Worm (Caenorhabditis elegans): ENCODE data around the gene Y73F8A.32.

Gene Y73F8A.32

DNA sequence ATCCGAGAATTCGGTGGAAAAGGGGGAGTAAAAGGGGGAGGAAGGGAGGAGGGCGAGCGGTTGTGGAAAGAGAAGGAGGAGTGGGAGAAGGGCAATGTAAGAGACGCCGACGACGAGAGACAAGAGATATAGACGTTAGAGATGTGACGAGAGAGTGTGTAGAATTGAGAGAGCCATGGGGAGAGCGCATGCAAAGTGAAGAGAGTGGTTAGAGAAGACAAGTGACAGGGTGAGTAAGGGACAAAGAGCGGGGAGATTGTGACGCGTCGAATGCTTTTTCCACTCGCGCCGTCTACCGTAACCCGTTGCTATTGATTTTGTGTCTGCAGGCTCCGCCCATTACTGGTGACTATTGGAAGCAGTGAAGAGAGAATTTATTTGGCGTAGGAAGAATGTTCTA lies 49.5 kb upstream of the Y73F8A.32 start (continued):
- TF ChIP-seq pax-1 (tag; optimal IDR thresholded peaks at IDR 0.05) (peak; percentile 78), ceh-19 (GFP tag; optimal IDR thresholded peaks at IDR 0.05) (no peak), hlh-13 (GFP tag; optimal IDR thresholded peaks at IDR 0.05) (no peak), ahr-1 (tag; optimal IDR thresholded peaks at IDR 0.05) (no peak), K02D7.2 (tag; optimal IDR thresholded peaks at IDR 0.05) (no peak), ceh-34 (tag; optimal IDR thresholded peaks at IDR 0.05) (peak; percentile 75), rnt-1 (tag; optimal IDR thresholded peaks at IDR 0.05) (peak; percentile 41), ref-2 (tag; optimal IDR thresholded peaks at IDR 0.05) (no peak), nhr-232 (tag; optimal IDR thresholded peaks at IDR 0.05) (no peak), lim-6 (tag; optimal IDR thresholded peaks at IDR 0.05) (no peak), fkh-6 (tag; optimal IDR thresholded peaks at IDR 0.05) (peak; percentile 38), npax-4 (tag; optimal IDR thresholded peaks at IDR 0.05) (no peak), gmeb-2 (tag; optimal IDR thresholded peaks at IDR 0.05) (no peak), fax-1 (tag; optimal IDR thresholded peaks at IDR 0.05) (no peak), ceh-30 (tag; optimal IDR thresholded peaks at IDR 0.05) (no peak), zip-5 (tag; optimal IDR thresholded peaks at IDR 0.05) (no peak), ceh-31 (tag; optimal IDR thresholded peaks at IDR 0.05) (peak; percentile 87), nhr-11 (tag; optimal IDR thresholded peaks at IDR 0.05) (no peak), ceh-45 (GFP tag; IDR thresholded peaks at IDR 0.05) (no peak), Y22D7AL.16 (tag; optimal IDR thresholded peaks at IDR 0.05) (no peak)

DNA sequence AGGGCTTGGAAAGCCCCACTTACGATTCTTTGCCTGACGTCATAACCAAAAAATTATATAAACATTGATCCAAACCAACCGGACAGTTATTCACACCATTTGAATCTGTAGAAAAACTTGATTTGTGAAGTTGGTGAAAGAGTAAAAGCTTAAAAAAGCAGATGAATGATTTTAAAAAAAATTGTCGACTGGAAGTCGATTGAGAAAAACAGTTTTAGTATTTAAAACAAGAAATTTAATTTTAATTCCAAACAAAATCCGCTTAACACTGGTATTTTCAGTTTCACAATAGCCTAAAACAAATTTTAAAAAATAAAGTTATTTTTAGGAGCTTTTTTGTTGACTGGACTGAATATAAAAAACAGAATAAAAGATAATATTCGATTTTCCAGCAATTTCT lies 43.1 kb upstream of the Y73F8A.32 start, which contains the start of gene Y105C5A.1:
Y105C5A.1 (minus strand) TSS at position 101 of the 400 bp plus-strand sequence.
- TF ChIP-seq mec-3 (tag; optimal IDR thresholded peaks at IDR 0.05; ENCODE audit: borderline replicate concordance) = no peak
- TF ChIP-seq ceh-9 (tag; optimal IDR thresholded peaks at IDR 0.05) = no peak
- no peak for TF ChIP-seq fkh-6 (tag; optimal IDR thresholded peaks at IDR 0.05)
- TF ChIP-seq hlh-15 (tag; optimal IDR thresholded peaks at IDR 0.05) = no peak
- TF ChIP-seq eyg-1 (tag; optimal IDR thresholded peaks at IDR 0.05) = no peak
- TF ChIP-seq unc-42 (tag; optimal IDR thresholded peaks at IDR 0.05) = no peak
- TF ChIP-seq odd-2 (tag; optimal IDR thresholded peaks at IDR 0.05) = no peak
- no peak for TF ChIP-seq ceh-31 (tag; optimal IDR thresholded peaks at IDR 0.05)
- no peak for TF ChIP-seq lim-6 (tag; optimal IDR thresholded peaks at IDR 0.05)
- no peak for TF ChIP-seq ref-2 (tag; optimal IDR thresholded peaks at IDR 0.05)
- TF ChIP-seq ceh-45 (GFP tag; IDR thresholded peaks at IDR 0.05) = no peak
- TF ChIP-seq hlh-13 (GFP tag; optimal IDR thresholded peaks at IDR 0.05) = no peak
- TF ChIP-seq ztf-16 (tag; optimal IDR thresholded peaks at IDR 0.05) = no peak
- TF ChIP-seq ceh-18 (tag; optimal IDR thresholded peaks at IDR 0.05) = no peak
- no peak for TF ChIP-seq elt-4 (tag; optimal IDR thresholded peaks at IDR 0.05)
- no peak for TF ChIP-seq unc-3 (GFP tag; conservative IDR thresholded peaks at IDR 0.05)
- TF ChIP-seq unc-3 (tag; optimal IDR thresholded peaks at IDR 0.05) = no peak
- no peak for TF ChIP-seq syd-9 (tag; optimal IDR thresholded peaks at IDR 0.05)
- no peak for TF ChIP-seq ceh-6 (GFP tag; optimal IDR thresholded peaks at IDR 0.05)

DNA sequence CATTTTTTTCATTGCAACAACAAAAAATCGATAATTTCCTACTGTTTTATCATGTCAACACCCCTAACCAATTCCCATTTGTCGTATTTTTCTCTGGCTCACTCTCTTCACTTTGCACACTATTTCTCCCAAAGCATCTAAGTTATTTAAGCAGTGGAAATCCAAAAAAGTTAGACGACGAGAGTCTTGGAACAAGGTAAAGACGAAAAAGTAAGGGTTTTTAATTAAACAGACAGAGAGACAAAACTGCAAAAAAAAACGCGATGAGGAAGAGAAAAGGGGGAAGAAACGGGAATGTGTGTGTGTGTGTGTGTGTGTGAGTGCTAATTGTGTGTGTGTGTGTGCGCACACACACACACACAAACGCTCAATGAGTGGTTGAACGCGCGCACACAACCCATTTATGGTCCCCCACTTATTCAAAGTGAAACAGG lies 40.0 kb upstream of the Y73F8A.32 start:
- no peak for TF ChIP-seq lin-11 (tag; optimal IDR thresholded peaks at IDR 0.05)
- TF ChIP-seq pqm-1 (tag; optimal IDR thresholded peaks at IDR 0.05) = no peak
- no peak for TF ChIP-seq odd-2 (tag; optimal IDR thresholded peaks at IDR 0.05)
- peak; percentile 48 for TF ChIP-seq lim-6 (tag; optimal IDR thresholded peaks at IDR 0.05)
- peak; percentile 5 for TF ChIP-seq C08G9.2 (tag; optimal IDR thresholded peaks at IDR 0.05)
- peak; percentile 23 for TF ChIP-seq ceh-2 (tag; optimal IDR thresholded peaks at IDR 0.05)
- TF ChIP-seq ceh-24 (tag; optimal IDR thresholded peaks at IDR 0.05) = no peak
- TF ChIP-seq ceh-14 (tag; optimal IDR thresholded peaks at IDR 0.05) = peak; percentile 89
- no peak for TF ChIP-seq unc-3 (GFP tag; conservative IDR thresholded peaks at IDR 0.05)
- TF ChIP-seq unc-3 (tag; optimal IDR thresholded peaks at IDR 0.05) = no peak
- TF ChIP-seq hlh-6 (tag; optimal IDR thresholded peaks at IDR 0.05) = no peak
- no peak for TF ChIP-seq nhr-232 (tag; optimal IDR thresholded peaks at IDR 0.05)
- TF ChIP-seq unc-42 (tag; optimal IDR thresholded peaks at IDR 0.05) = peak; percentile 76
- TF ChIP-seq che-1 (tag; optimal IDR thresholded peaks at IDR 0.05) = no peak
- no peak for TF ChIP-seq nhr-11 (tag; optimal IDR thresholded peaks at IDR 0.05)
- TF ChIP-seq ceh-34 (tag; optimal IDR thresholded peaks at IDR 0.05) = peak; percentile 33
- TF ChIP-seq fkh-10 (GFP tag; optimal IDR thresholded peaks at IDR 0.05) = no peak
- no peak for TF ChIP-seq ceh-45 (GFP tag; IDR thresholded peaks at IDR 0.05)
- no peak for TF ChIP-seq Y22D7AL.16 (tag; optimal IDR thresholded peaks at IDR 0.05)
- peak; percentile 51 for TF ChIP-seq elt-2 (tag; optimal IDR thresholded peaks at IDR 0.05)
- no peak for TF ChIP-seq unc-86 (tag; optimal IDR thresholded peaks at IDR 0.05)
- TF ChIP-seq nfya-1 (tag; optimal IDR thresholded peaks at IDR 0.05) = peak; percentile 68
- TF ChIP-seq sox-2 (GFP tag; IDR thresholded peaks at IDR 0.05) = no peak
- TF ChIP-seq ceh-30 (tag; optimal IDR thresholded peaks at IDR 0.05) = no peak
- TF ChIP-seq tbx-2 (tag; optimal IDR thresholded peaks at IDR 0.05) = peak; percentile 73
- TF ChIP-seq ceh-18 (tag; optimal IDR thresholded peaks at IDR 0.05) = peak; percentile 54
- no peak for TF ChIP-seq ets-4 (tag; optimal IDR thresholded peaks at IDR 0.05)
- no peak for TF ChIP-seq ref-2 (tag; optimal IDR thresholded peaks at IDR 0.05)
- no peak for TF ChIP-seq unc-55 (GFP tag; optimal IDR thresholded peaks at IDR 0.05)
